Fruit fly (Drosophila melanogaster) whole organism, embryonic: ENCODE results near the gene Sox100B.

Experiments used
- ATbp ChIP-seq: fragments of 200-800 bp; sonication (Bioruptor generic); optimal IDR thresholded peaks from 2 replicates; lab custom pipeline; 2017; ENCODE audit warnings: missing biosample characterization, mild to moderate bottlenecking, missing genetic modification characterization, missing genetic modification reagents
- Asciz ChIP-seq: fragments of 200-800 bp; sonication (Bioruptor generic); optimal IDR thresholded peaks from 2 replicates; lab custom pipeline; 2017; ENCODE audit warnings: missing biosample characterization, mild to moderate bottlenecking, missing genetic modification characterization, missing genetic modification reagents
- C15 ChIP-seq: fragments of 200-800 bp; sonication (Bioruptor generic); IDR thresholded peaks from 3 replicates; pipeline ENCODE4 v1.3.6; 2022; ENCODE audit warnings: missing biosample characterization, missing genetic modification characterization
- CG11085 ChIP-seq: fragments of 200-800 bp; sonication (Bioruptor generic); IDR thresholded peaks from 2 replicates; pipeline ENCODE4 v1.3.6; 2022; ENCODE audit warnings: missing biosample characterization, missing genetic modification characterization
- CG11560 ChIP-seq: fragments of 200-800 bp; sonication (Bioruptor generic); IDR thresholded peaks from 3 replicates; pipeline ENCODE4 v1.3.6; 2022; ENCODE audit warnings: missing biosample characterization, missing genetic modification characterization
- CG13123 ChIP-seq: fragments of 200-800 bp; sonication (Bioruptor generic); optimal IDR thresholded peaks from 2 replicates; lab custom pipeline; 2016; ENCODE audit warnings: missing biosample characterization, missing genetic modification characterization
- CG13775 ChIP-seq: fragments of 200-800 bp; sonication (Bioruptor generic); optimal IDR thresholded peaks from 3 replicates; lab custom pipeline; 2017; ENCODE audit warnings: missing biosample characterization, mild to moderate bottlenecking, missing genetic modification characterization
- CG13894 ChIP-seq: fragments of 200-800 bp; sonication (Bioruptor generic); optimal IDR thresholded peaks from 3 replicates; lab custom pipeline; 2018; ENCODE audit warnings: missing biosample characterization, mild to moderate bottlenecking, missing genetic modification characterization, moderate library complexity
- CG15514 ChIP-seq: fragments of 200-800 bp; sonication (Bioruptor generic); optimal IDR thresholded peaks from 3 replicates; lab custom pipeline; 2017; ENCODE audit warnings: missing biosample characterization, missing genetic modification characterization, mild to moderate bottlenecking, moderate library complexity, missing genetic modification reagents
- CG15696 ChIP-seq: fragments of 200-800 bp; sonication (Bioruptor generic); optimal IDR thresholded peaks from 2 replicates; lab custom pipeline; 2019; ENCODE audit warnings: missing biosample characterization, mild to moderate bottlenecking, missing genetic modification characterization, moderate library complexity
- CG17568 ChIP-seq: fragments of 200-800 bp; sonication (Bioruptor generic); optimal IDR thresholded peaks from 2 replicates; lab custom pipeline; 2018; ENCODE audit warnings: missing biosample characterization, mild to moderate bottlenecking, missing genetic modification characterization, moderate library complexity
- CG18599 ChIP-seq: fragments of 200-800 bp; sonication (Bioruptor generic); optimal IDR thresholded peaks from 3 replicates; lab custom pipeline; 2017; ENCODE audit warnings: missing biosample characterization, missing genetic modification characterization, mild to moderate bottlenecking, moderate library complexity, missing genetic modification reagents
- CG18764 ChIP-seq: fragments of 200-800 bp; sonication (Bioruptor generic); optimal IDR thresholded peaks from 3 replicates; lab custom pipeline; 2016; ENCODE audit warnings: missing biosample characterization, missing genetic modification characterization
- CG31224 ChIP-seq: fragments of 200-800 bp; sonication (Bioruptor generic); IDR thresholded peaks from 2 replicates; pipeline ENCODE4 v1.3.6; 2022; ENCODE audit warnings: missing biosample characterization, missing genetic modification characterization
- CG34224 ChIP-seq: fragments of 200-800 bp; sonication (Bioruptor generic); IDR thresholded peaks from 3 replicates; pipeline ENCODE4 v1.3.6; 2022; ENCODE audit warnings: missing biosample characterization, missing genetic modification characterization; ENCODE audit not compliant: partially characterized antibody
- CG3726 ChIP-seq: fragments of 200-800 bp; sonication (Bioruptor generic); IDR thresholded peaks from 3 replicates; pipeline ENCODE4, ENCODE4 v1.3.6; 2022; ENCODE audit warnings: missing biosample characterization, missing genetic modification characterization
- CG3847 ChIP-seq: fragments of 200-800 bp; sonication (Bioruptor generic); IDR thresholded peaks from 2 replicates; pipeline ENCODE4 v1.3.6; 2022; ENCODE audit warnings: missing biosample characterization, missing genetic modification characterization
- CG4424 ChIP-seq: fragments of 200-800 bp; sonication (Bioruptor generic); optimal IDR thresholded peaks from 3 replicates; lab custom pipeline; 2016; ENCODE audit warnings: missing biosample characterization, missing genetic modification characterization
- CG4820 ChIP-seq: fragments of 200-800 bp; sonication (Bioruptor generic); optimal IDR thresholded peaks from 3 replicates; lab custom pipeline; 2016; ENCODE audit warnings: missing biosample characterization, missing genetic modification characterization
- CG6765 ChIP-seq: fragments of 200-800 bp; sonication (Bioruptor generic); optimal IDR thresholded peaks from 3 replicates; lab custom pipeline; 2017; ENCODE audit warnings: missing biosample characterization, mild to moderate bottlenecking, missing genetic modification characterization
- CG7963 ChIP-seq: fragments of 200-800 bp; sonication (Bioruptor generic); IDR thresholded peaks from 3 replicates; pipeline ENCODE4 v1.3.6; 2022; ENCODE audit warnings: missing biosample characterization, missing genetic modification characterization; ENCODE audit not compliant: partially characterized antibody
- ERR ChIP-seq: fragments of 200-800 bp; sonication (Bioruptor generic); optimal IDR thresholded peaks from 2 replicates; lab custom pipeline; 2016; ENCODE audit warnings: missing biosample characterization, missing genetic modification characterization
- Elba2 ChIP-seq: fragments of 200-800 bp; sonication (Bioruptor generic); optimal IDR thresholded peaks from 3 replicates; lab custom pipeline; 2016; ENCODE audit warnings: missing biosample characterization, missing genetic modification characterization
- Gsc ChIP-seq: fragments of 200-800 bp; sonication (Bioruptor generic); IDR thresholded peaks from 2 replicates; pipeline ENCODE4 v1.3.6; 2022; ENCODE audit warnings: missing biosample characterization, missing genetic modification characterization
- HmgD ChIP-seq: fragments of 200-800 bp; sonication (Bioruptor generic); optimal IDR thresholded peaks from 3 replicates; lab custom pipeline; 2016; ENCODE audit warnings: missing biosample characterization, missing genetic modification characterization
- Jarid2 ChIP-seq: fragments of 200-800 bp; sonication (Bioruptor generic); optimal IDR thresholded peaks from 3 replicates; lab custom pipeline; 2017; ENCODE audit warnings: mild to moderate bottlenecking, missing biosample characterization, missing genetic modification reagents, missing genetic modification characterization
- Lim3 ChIP-seq: fragments of 200-800 bp; sonication (Bioruptor generic); IDR thresholded peaks from 2 replicates; pipeline ENCODE4 v1.3.6; 2022; ENCODE audit warnings: missing biosample characterization, missing genetic modification characterization
- MESR4 ChIP-seq: fragments of 200-800 bp; sonication (Bioruptor generic); optimal IDR thresholded peaks from 2 replicates; lab custom pipeline; 2018; ENCODE audit warnings: missing biosample characterization, mild to moderate bottlenecking, missing genetic modification characterization, moderate library complexity
- Pdp1 ChIP-seq, 2 experiments: fragments of 200-800 bp; sonication (Bioruptor generic); optimal IDR thresholded peaks; 3 replicates each; lab custom pipeline; 2016; ENCODE audit warnings: missing biosample characterization in 2 of 2, missing genetic modification characterization in 2 of 2, mild to moderate bottlenecking in 1 of 2, moderate library complexity in 1 of 2
- Rfx ChIP-seq: fragments of 200-800 bp; sonication (Bioruptor generic); IDR thresholded peaks from 2 replicates; pipeline ENCODE4 v1.3.6; 2022; ENCODE audit warnings: missing biosample characterization, missing genetic modification characterization
- Sox100B ChIP-seq: fragments of 200-800 bp; sonication (Bioruptor generic); optimal IDR thresholded peaks from 3 replicates; lab custom pipeline; 2018; ENCODE audit warnings: missing biosample characterization, mild to moderate bottlenecking, missing genetic modification characterization
- Sry-β ChIP-seq: fragments of 200-800 bp; sonication (Bioruptor generic); optimal IDR thresholded peaks from 2 replicates; lab custom pipeline; 2018; ENCODE audit warnings: missing biosample characterization, mild to moderate bottlenecking, missing genetic modification characterization, moderate library complexity
- Ssrp ChIP-seq: fragments of 200-800 bp; sonication (Bioruptor generic); optimal IDR thresholded peaks from 2 replicates; lab custom pipeline; 2018; ENCODE audit warnings: missing biosample characterization, mild to moderate bottlenecking, missing genetic modification characterization, moderate library complexity
- Taf1 ChIP-seq: fragments of 200-800 bp; sonication (Bioruptor generic); IDR thresholded peaks from 2 replicates; pipeline ENCODE4 v1.3.6; 2022; ENCODE audit warnings: missing biosample characterization, missing genetic modification characterization
- btn ChIP-seq: fragments of 200-800 bp; sonication (Bioruptor generic); optimal IDR thresholded peaks from 2 replicates; lab custom pipeline; 2016; ENCODE audit warnings: missing biosample characterization, missing genetic modification characterization
- da ChIP-seq: fragments of 200-800 bp; sonication (Bioruptor generic); optimal IDR thresholded peaks from 2 replicates; lab custom pipeline; 2016; ENCODE audit warnings: missing biosample characterization, missing genetic modification characterization
- dimm ChIP-seq: fragments of 200-800 bp; sonication (Bioruptor generic); IDR thresholded peaks from 2 replicates; pipeline ENCODE4 v1.3.6; 2022; ENCODE audit warnings: missing biosample characterization, missing genetic modification characterization
- fd3F ChIP-seq: fragments of 200-800 bp; sonication (Bioruptor generic); optimal IDR thresholded peaks from 2 replicates; lab custom pipeline; 2018; ENCODE audit warnings: missing biosample characterization, mild to moderate bottlenecking, missing genetic modification characterization, moderate library complexity
- fu2 ChIP-seq: fragments of 200-800 bp; sonication (Bioruptor generic); optimal IDR thresholded peaks from 2 replicates; lab custom pipeline; 2016; ENCODE audit warnings: missing biosample characterization, missing genetic modification characterization
- gcm2 ChIP-seq: fragments of 200-800 bp; sonication (Bioruptor generic); optimal IDR thresholded peaks from 2 replicates; lab custom pipeline; 2016; ENCODE audit warnings: missing biosample characterization, missing genetic modification characterization
- gt ChIP-seq: fragments of 200-800 bp; sonication (Bioruptor generic); IDR thresholded peaks from 2 replicates; pipeline ENCODE4 v1.3.6; 2022; ENCODE audit warnings: missing biosample characterization, missing genetic modification characterization
- klu ChIP-seq: fragments of 200-800 bp; sonication (Bioruptor generic); IDR thresholded peaks from 2 replicates; pipeline ENCODE4 v1.3.6; 2022; ENCODE audit warnings: missing biosample characterization, missing genetic modification characterization
- mirr ChIP-seq: fragments of 200-800 bp; sonication (Bioruptor generic); optimal IDR thresholded peaks from 3 replicates; lab custom pipeline; 2018; ENCODE audit warnings: missing biosample characterization, mild to moderate bottlenecking, missing genetic modification characterization
- nmo ChIP-seq: fragments of 200-800 bp; sonication (Bioruptor generic); optimal IDR thresholded peaks from 2 replicates; lab custom pipeline; 2018; ENCODE audit warnings: missing biosample characterization, mild to moderate bottlenecking, missing genetic modification characterization, moderate library complexity
- p53 ChIP-seq: fragments of 200-800 bp; sonication (Bioruptor generic); optimal IDR thresholded peaks from 2 replicates; lab custom pipeline; 2016; ENCODE audit warnings: missing biosample characterization, missing genetic modification characterization
- pan ChIP-seq, 4 experiments: fragments of >200 bp in 3 of 4; fragments of 200-800 bp in 1 of 4; sonication (Bioruptor generic) in 1 of 4; optimal IDR thresholded peaks in 3 of 4; IDR thresholded peaks in 1 of 4; 2 replicates each; pipeline versions ENCODE4 v1.3.6 to Lab custom; 2017 to 2022; ENCODE audit warnings: missing biosample characterization in 2 of 4, missing genetic modification characterization in 2 of 4, mixed read lengths in 1 of 4
- sima ChIP-seq: fragments of 200-800 bp; sonication (Bioruptor generic); optimal IDR thresholded peaks from 2 replicates; lab custom pipeline; 2016; ENCODE audit warnings: missing biosample characterization, missing genetic modification characterization
- trh ChIP-seq: fragments of 200-800 bp; sonication (Bioruptor generic); optimal IDR thresholded peaks from 2 replicates; lab custom pipeline; 2016; ENCODE audit warnings: missing biosample characterization, missing genetic modification characterization
- vfl ChIP-seq: fragments of 200-800 bp; sonication (Bioruptor generic); optimal IDR thresholded peaks from 2 replicates; lab custom pipeline; 2016; ENCODE audit warnings: missing biosample characterization, missing genetic modification characterization

The Sox100B gene

DNA sequence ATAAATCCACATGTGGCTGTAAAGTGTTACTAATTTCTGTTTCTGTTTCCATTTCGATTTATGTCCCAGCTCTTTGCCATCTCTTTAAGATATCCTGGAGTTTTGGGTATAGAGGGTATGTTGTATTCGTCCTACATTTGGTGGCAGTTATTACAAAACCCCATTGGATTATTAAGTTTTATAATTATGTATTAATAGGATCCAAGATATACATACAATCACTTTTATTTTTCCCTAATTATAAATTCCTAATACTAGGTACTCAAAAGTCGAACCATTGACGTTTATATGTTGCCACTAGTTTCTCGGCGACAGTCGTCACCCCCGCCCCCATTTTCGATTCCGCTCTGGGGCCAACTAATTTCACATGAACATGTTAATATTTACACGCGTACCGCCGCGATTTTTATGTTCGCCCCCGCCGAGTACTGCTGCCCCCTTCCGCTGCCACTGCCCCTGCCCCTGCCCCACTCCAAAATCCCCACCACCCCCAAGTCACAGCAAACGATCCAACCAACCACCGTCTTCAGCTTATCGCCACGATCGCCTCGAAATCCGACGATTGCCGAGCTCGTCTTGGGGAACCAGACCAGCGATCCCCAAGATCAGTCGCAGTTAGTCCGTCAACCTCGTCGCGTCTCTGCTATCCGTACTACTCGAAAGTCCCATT is at the start of gene Sox100B (continued):
- TF ChIP-seq da (no peak), p53 (GFP tag; lab: Kevin White, UChicago) (no peak), CG4424 (peak; percentile 64), CG15696 (peak; percentile 96), gcm2 (no peak), vfl (GFP tag; lab: Kevin White, UChicago) (no peak), mirr (GFP tag; lab: Kevin White, UChicago) (no peak), CG18599 (GFP tag; lab: Kevin White, UChicago) (peak; percentile 18), CG13775 (GFP tag; lab: Kevin White, UChicago) (peak; percentile 57), CG13123 (no peak), CG15514 (GFP tag; lab: Kevin White, UChicago) (no peak), CG31224 (GFP tag; lab: Robert Waterston, UW) (peak; percentile 53), pan (optimal IDR thresholded peaks at IDR 0.05; lab: Kevin White, UChicago) (peak in 1 of 2 experiments; percentile 32), pan (GFP tag; optimal IDR thresholded peaks at IDR 0.05 in 1 of 2, IDR thresholded peaks at IDR 0.05 in 1 of 2) (peak; percentile 42 to 71), Asciz (GFP tag; lab: Kevin White, UChicago) (peak; percentile 52), ERR (GFP tag; lab: Kevin White, UChicago) (no peak), CG7963 (GFP tag; lab: Robert Waterston, UW) (no peak), CG11560 (tag; lab: Robert Waterston, UW) (no peak), btn (GFP tag; lab: Kevin White, UChicago) (no peak), C15 (GFP tag; lab: Robert Waterston, UW) (no peak), Lim3 (GFP tag; lab: Robert Waterston, UW) (no peak), fu2 (no peak), CG13894 (tag; lab: Kevin White, UChicago) (no peak), trh (GFP tag; lab: Kevin White, UChicago) (no peak), CG17568 (GFP tag; lab: Kevin White, UChicago) (peak; percentile 40), Jarid2 (GFP tag; lab: Kevin White, UChicago) (peak; percentile 14), Gsc (peak; percentile 48; the same call in 1 of the 2 replicates), Ssrp (peak; percentile 81), gt (GFP tag; lab: Robert Waterston, UW) (peak; percentile 36; the same call in 1 of the 2 replicates), CG3847 (0 out of 2 replicates have a peak, but pooled peaks have one; percentile 32), Pdp1 (GFP tag; optimal IDR thresholded peaks at IDR 0.05; lab: Kevin White, UChicago) (peak; percentile 10 to 38), CG4820 (peak; percentile 51), Rfx (GFP tag; lab: Robert Waterston, UW) (no peak; the same call in 1 of the 2 replicates), CG6765 (no peak), ATbp (GFP tag; lab: Kevin White, UChicago) (peak; percentile 25), CG3726 (GFP tag; lab: Robert Waterston, UW) (no peak), HmgD (no peak), Sox100B (GFP tag; lab: Kevin White, UChicago) (peak; percentile 78), CG34224 (GFP tag; lab: Robert Waterston, UW) (no peak), Taf1 (GFP tag; lab: Robert Waterston, UW) (no peak), sima (GFP tag; lab: Kevin White, UChicago) (no peak), MESR4 (GFP tag; lab: Kevin White, UChicago) (no peak), nmo (GFP tag; lab: Kevin White, UChicago) (peak; percentile 81), klu (GFP tag; lab: Robert Waterston, UW) (no peak), CG18764 (GFP tag; lab: Kevin White, UChicago) (peak; percentile 34), CG11085 (GFP tag; lab: Robert Waterston, UW) (0 out of 2 replicates have a peak, but pooled peaks have one; percentile 37), Elba2 (peak; percentile 27), dimm (GFP tag; lab: Robert Waterston, UW) (0 out of 2 replicates have a peak, but pooled peaks have one; percentile 10), Sry-β (GFP tag; lab: Kevin White, UChicago) (no peak), fd3F (GFP tag; lab: Kevin White, UChicago) (no peak)
